Worm (Caenorhabditis elegans) whole organism, L3 larva: Measurements from ENCODE around the gene Y97E10AR.6.

Experiments used
- ceh-28 ChIP-seq: fragments of 150-350 bp; optimal IDR thresholded peaks from 2 replicates; lab custom pipeline; 2014; ENCODE audit warnings: missing biosample characterization, missing genetic modification reagents, missing genetic modification characterization
- ceh-9 ChIP-seq: sonication (generic microtip); optimal IDR thresholded peaks from 2 replicates; lab custom pipeline; 2018; ENCODE audit warnings: missing biosample characterization, missing genetic modification characterization
- daf-12 ChIP-seq: fragments of 150-350 bp; optimal IDR thresholded peaks from 2 replicates; lab custom pipeline; 2014; ENCODE audit warnings: missing biosample characterization, missing genetic modification reagents, missing genetic modification characterization
- elt-3 ChIP-seq, 3 experiments: fragments of 150-350 bp in 1 of 3; sonication (generic microtip) in 2 of 3; optimal IDR thresholded peaks; 2 replicates in 2 of 3; 4 replicates in 1 of 3; lab custom pipeline; 2014 to 2017; ENCODE audit warnings: missing biosample characterization in 3 of 3, missing genetic modification characterization in 3 of 3
- fos-1 ChIP-seq: fragments of 150-350 bp; optimal IDR thresholded peaks from 2 replicates; lab custom pipeline; 2014; ENCODE audit warnings: missing biosample characterization, missing genetic modification characterization
- lin-15B ChIP-seq: fragments of 150-350 bp; optimal IDR thresholded peaks from 2 replicates; lab custom pipeline; 2014; ENCODE audit warnings: missing biosample characterization, missing genetic modification characterization
- lin-39 ChIP-seq: fragments of 150-350 bp; optimal IDR thresholded peaks from 2 replicates; lab custom pipeline; 2018; ENCODE audit warnings: missing biosample characterization, missing genetic modification reagents, missing genetic modification characterization
- nhr-11 ChIP-seq: fragments of 150-350 bp; optimal IDR thresholded peaks from 2 replicates; lab custom pipeline; 2014; ENCODE audit warnings: missing biosample characterization, missing genetic modification characterization
- nhr-28 ChIP-seq: fragments of 150-350 bp; optimal IDR thresholded peaks from 2 replicates; lab custom pipeline; 2014; ENCODE audit warnings: missing biosample characterization, missing genetic modification characterization
- pqm-1 ChIP-seq: fragments of 150-350 bp; optimal IDR thresholded peaks from 2 replicates; lab custom pipeline; 2017; ENCODE audit warnings: missing biosample characterization, missing genetic modification characterization, inconsistent platforms

DNA sequence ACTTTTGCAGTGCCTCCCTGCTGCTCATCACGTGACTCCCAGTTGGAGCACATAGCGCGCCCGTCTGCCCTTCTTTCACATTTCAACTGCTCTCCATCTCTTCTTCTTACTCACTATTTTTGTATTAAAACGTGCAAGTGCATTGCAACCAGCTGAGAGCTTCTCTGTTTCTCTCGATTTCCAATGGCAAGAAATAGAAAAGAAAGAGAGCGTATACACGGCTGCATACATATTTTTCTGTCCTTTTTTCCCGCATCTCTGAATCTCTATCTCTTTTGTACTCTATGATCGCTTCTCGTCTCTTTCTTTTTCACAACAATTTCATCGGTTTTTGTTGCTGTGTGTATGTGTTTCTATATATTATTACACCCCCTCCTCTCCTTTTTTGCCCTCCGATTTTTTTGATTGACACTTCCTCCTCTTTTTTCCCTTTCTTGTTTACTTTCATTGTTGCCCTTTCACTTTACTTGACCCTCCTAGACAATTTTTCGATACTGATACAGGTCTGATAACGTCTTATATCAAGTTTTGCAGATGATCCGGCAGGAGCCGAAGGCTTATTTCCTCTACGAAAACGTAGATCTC lies 12.7 kb downstream of the Y97E10AR.6 start, which contains the start of gene Y97E10AR.1:
- TF ChIP-seq fos-1 (tag; lab: Kevin White, UChicago) (no peak), daf-12 (no peak), lin-15B (peak; percentile 62), lin-39 (tag; lab: Kevin White, UChicago) (peak; percentile 14), pqm-1 (peak; percentile 88), ceh-28 (tag; lab: Kevin White, UChicago) (no peak), nhr-28 (tag; lab: Kevin White, UChicago) (no peak), elt-3 (tag; optimal IDR thresholded peaks at IDR 0.05; lab: Kevin White, UChicago) (no peak), nhr-11 (tag; lab: Kevin White, UChicago) (peak; percentile 57), ceh-9 (tag; lab: Kevin White, UChicago) (no peak)
